Worm (Caenorhabditis elegans) whole organism, L4/young adult: ENCODE measurements around the gene R02F2.10.

Experiments used
- W03F9.2 ChIP-seq: fragments of 150-350 bp; optimal IDR thresholded peaks from 2 replicates; lab custom pipeline; 2014; ENCODE audit warnings: missing biosample characterization, missing genetic modification characterization
- dao-5 ChIP-seq: sonication (generic microtip); optimal IDR thresholded peaks from 2 replicates; lab custom pipeline; 2016; ENCODE audit warnings: missing genotype, missing genetic modification characterization, moderate library complexity, missing compliant biosample characterization
- him-1 ChIP-seq: sonication (generic microtip); optimal IDR thresholded peaks from 2 replicates; lab custom pipeline; 2016; ENCODE audit warnings: missing genotype, missing genetic modification reagents, missing genetic modification characterization, missing compliant biosample characterization

- TF ChIP-seq him-1 (tag; lab: Kevin White, UChicago) = no peak
- TF ChIP-seq W03F9.2 (tag; lab: Kevin White, UChicago) = no peak
- TF ChIP-seq dao-5 (tag; lab: Kevin White, UChicago) = no peak
Measured at ce11 chrIII:5499942-5500341, 21.8 kb downstream of the R02F2.10 start.
